Worm (Caenorhabditis elegans) whole organism, young adult: Measurements from ENCODE around the gene gcc-2.

Experiments
- C06A6.2 ChIP-seq: fragments of 200-800 bp; sonication (Bioruptor generic); conservative IDR thresholded peaks from 2 replicates; pipeline ENCODE4 v1.3.6; 2022; ENCODE audit warnings: missing genetic modification characterization, missing compliant biosample characterization
- aptf-3 ChIP-seq: fragments of 200-800 bp; sonication (Bioruptor generic); IDR thresholded peaks from 2 replicates; pipeline ENCODE4 v1.3.6; 2022; ENCODE audit warnings: missing genetic modification characterization, missing compliant biosample characterization
- hrde-1 ChIP-seq: sonication (generic microtip); optimal IDR thresholded peaks from 2 replicates; lab custom pipeline; 2016; ENCODE audit warnings: missing genetic modification characterization, mild to moderate bottlenecking, missing compliant biosample characterization, moderate library complexity, missing genotype, missing genetic modification reagents, borderline replicate concordance
- nhr-80 ChIP-seq: sonication (generic microtip); optimal IDR thresholded peaks from 2 replicates; lab custom pipeline; 2016; ENCODE audit warnings: missing genetic modification characterization, missing compliant biosample characterization
- tbp1 ChIP-seq: fragments of 200-800 bp; sonication (Bioruptor generic); optimal IDR thresholded peaks from 2 replicates; lab custom pipeline; 2018; ENCODE audit warnings: mild to moderate bottlenecking, missing genetic modification characterization, missing compliant biosample characterization
- unc-62 ChIP-seq: fragments of 150-350 bp; optimal IDR thresholded peaks from 2 replicates; lab custom pipeline; 2014; ENCODE audit warnings: missing biosample characterization, missing genetic modification reagents, missing genetic modification characterization

DNA sequence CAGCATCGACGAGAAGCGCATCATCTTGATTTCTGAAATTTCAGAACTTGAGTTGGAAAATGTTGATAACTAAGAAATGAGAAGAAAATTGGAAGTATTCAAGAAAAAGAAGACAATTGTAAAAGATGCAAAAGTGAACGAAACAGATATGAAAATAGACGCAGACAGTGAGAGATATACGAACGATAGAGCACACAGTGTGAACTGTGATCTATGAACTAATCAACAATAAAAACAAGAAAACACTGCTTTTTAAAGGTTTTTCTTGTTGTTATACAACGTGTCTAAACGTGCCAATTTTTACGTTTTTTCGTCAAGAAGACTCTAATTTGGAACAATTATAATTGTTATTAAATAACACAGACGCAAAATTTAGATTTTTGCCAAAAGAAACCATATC is 9.1 kb downstream of the gcc-2 start, which contains the start of gene ech-6:
- peak; percentile 67 for TF ChIP-seq nhr-80
- TF ChIP-seq hrde-1 (tag; lab: Kevin White, UChicago) = no peak
- TF ChIP-seq tbp1 = no peak
- TF ChIP-seq C06A6.2 (GFP tag; lab: Robert Waterston, UW) = no peak
- TF ChIP-seq unc-62 (GFP tag; lab: Kevin White, UChicago) = no peak
- no peak for TF ChIP-seq aptf-3 (GFP tag; lab: Robert Waterston, UW)
